Fruit fly (Drosophila melanogaster) whole organism, embryonic: ENCODE measurements around the gene Syt1.
A peak's percentile ranks its signal among the peaks of the same experiment; 100 is the strongest.

Source experiments
- Bgb ChIP-seq: fragments of 200-800 bp; sonication (Bioruptor generic); IDR thresholded peaks from 2 replicates; pipeline ENCODE4 v1.3.6; 2022; ENCODE audit warnings: missing biosample characterization, missing genetic modification characterization; ENCODE audit not compliant: partially characterized antibody
- CG1024 ChIP-seq: fragments of 200-800 bp; sonication (Bioruptor generic); IDR thresholded peaks from 2 replicates; pipeline ENCODE4 v1.3.6; 2022; ENCODE audit warnings: missing biosample characterization, missing genetic modification characterization
- CG10274 ChIP-seq: fragments of 200-800 bp; sonication (Bioruptor generic); optimal IDR thresholded peaks from 3 replicates; lab custom pipeline; 2017; ENCODE audit warnings: missing biosample characterization, mild to moderate bottlenecking, missing genetic modification characterization
- CG10366 ChIP-seq: fragments of 200-800 bp; sonication (Bioruptor generic); IDR thresholded peaks from 2 replicates; pipeline ENCODE4 v1.3.6; 2022; ENCODE audit warnings: missing biosample characterization, missing genetic modification characterization
- CG11695 ChIP-seq: fragments of 200-800 bp; sonication (Bioruptor generic); IDR thresholded peaks from 3 replicates; pipeline ENCODE4 v1.3.6; 2022; ENCODE audit warnings: missing biosample characterization, missing genetic modification characterization
- CG11696 ChIP-seq: fragments of 200-800 bp; sonication (Bioruptor generic); IDR thresholded peaks from 2 replicates; pipeline ENCODE4 v1.3.6; 2022; ENCODE audit warnings: missing biosample characterization, missing genetic modification characterization
- CG12071 ChIP-seq: fragments of 200-800 bp; sonication (Bioruptor generic); optimal IDR thresholded peaks from 3 replicates; lab custom pipeline; 2018; ENCODE audit warnings: missing biosample characterization, mild to moderate bottlenecking, missing genetic modification characterization
- CG12391 ChIP-seq: fragments of 200-800 bp; sonication (Bioruptor generic); optimal IDR thresholded peaks from 3 replicates; lab custom pipeline; 2018; ENCODE audit warnings: missing biosample characterization, mild to moderate bottlenecking, missing genetic modification characterization, moderate library complexity
- CG12659 ChIP-seq: fragments of 200-800 bp; sonication (Bioruptor generic); optimal IDR thresholded peaks from 3 replicates; lab custom pipeline; 2017; ENCODE audit warnings: mild to moderate bottlenecking, missing biosample characterization, missing genetic modification reagents, missing genetic modification characterization
- CG17186 ChIP-seq: fragments of 200-800 bp; sonication (Bioruptor generic); optimal IDR thresholded peaks from 3 replicates; lab custom pipeline; 2017; ENCODE audit warnings: missing biosample characterization, missing genetic modification reagents, missing genetic modification characterization
- CG17568 ChIP-seq: fragments of 200-800 bp; sonication (Bioruptor generic); optimal IDR thresholded peaks from 2 replicates; lab custom pipeline; 2018; ENCODE audit warnings: missing biosample characterization, mild to moderate bottlenecking, missing genetic modification characterization, moderate library complexity
- CG17612 ChIP-seq: fragments of 200-800 bp; sonication (Bioruptor generic); IDR thresholded peaks from 2 replicates; pipeline ENCODE4 v1.3.6; 2022; ENCODE audit warnings: missing biosample characterization, missing genetic modification characterization
- CG18476 ChIP-seq: fragments of 200-800 bp; sonication (Bioruptor generic); optimal IDR thresholded peaks from 2 replicates; lab custom pipeline; 2016; ENCODE audit warnings: missing biosample characterization, mild to moderate bottlenecking, missing genetic modification characterization
- CG2116 ChIP-seq: fragments of 200-800 bp; sonication (Bioruptor generic); optimal IDR thresholded peaks from 3 replicates; lab custom pipeline; 2018; ENCODE audit warnings: missing biosample characterization, mild to moderate bottlenecking, missing genetic modification characterization
- CG2202 ChIP-seq: fragments of 200-800 bp; sonication (Bioruptor generic); optimal IDR thresholded peaks from 2 replicates; lab custom pipeline; 2018; ENCODE audit warnings: missing biosample characterization, mild to moderate bottlenecking, missing genetic modification characterization
- CG31388 ChIP-seq: fragments of 200-800 bp; sonication (Bioruptor generic); optimal IDR thresholded peaks from 2 replicates; lab custom pipeline; 2016; ENCODE audit warnings: missing biosample characterization, missing genetic modification characterization
- CG33213 ChIP-seq: fragments of 200-800 bp; sonication (Bioruptor generic); optimal IDR thresholded peaks from 3 replicates; lab custom pipeline; 2016; ENCODE audit warnings: missing biosample characterization, missing genetic modification characterization
- CG4404 ChIP-seq: fragments of 200-800 bp; sonication (Bioruptor generic); IDR thresholded peaks from 2 replicates; pipeline ENCODE4 v1.3.6; 2022; ENCODE audit warnings: missing biosample characterization, missing genetic modification characterization
- CG5180 ChIP-seq: fragments of 200-800 bp; sonication (Bioruptor generic); optimal IDR thresholded peaks from 3 replicates; lab custom pipeline; 2017; ENCODE audit warnings: missing biosample characterization, missing genetic modification characterization, mild to moderate bottlenecking, moderate library complexity, missing genetic modification reagents
- CG6254 ChIP-seq: fragments of 200-800 bp; sonication (Bioruptor generic); optimal IDR thresholded peaks from 3 replicates; lab custom pipeline; 2017; ENCODE audit warnings: mild to moderate bottlenecking, missing biosample characterization, missing genetic modification reagents, missing genetic modification characterization
- CG6683 ChIP-seq: fragments of 200-800 bp; sonication (Bioruptor generic); optimal IDR thresholded peaks from 2 replicates; lab custom pipeline; 2017; ENCODE audit warnings: missing biosample characterization, mild to moderate bottlenecking, missing genetic modification characterization, missing genetic modification reagents
- CG7745 ChIP-seq: fragments of 200-800 bp; sonication (Bioruptor generic); optimal IDR thresholded peaks from 2 replicates; lab custom pipeline; 2018; ENCODE audit warnings: missing biosample characterization, mild to moderate bottlenecking, missing genetic modification characterization, moderate library complexity
- CG9609 ChIP-seq: fragments of 200-800 bp; sonication (Bioruptor generic); optimal IDR thresholded peaks from 3 replicates; lab custom pipeline; 2016; ENCODE audit warnings: missing biosample characterization, missing genetic modification characterization
- Dbx ChIP-seq: fragments of 200-800 bp; sonication (Bioruptor generic); IDR thresholded peaks from 3 replicates; pipeline ENCODE4 v1.3.6; 2022; ENCODE audit warnings: missing biosample characterization, missing genetic modification characterization
- Dip2 ChIP-seq: fragments of 200-800 bp; sonication (Bioruptor generic); IDR thresholded peaks from 2 replicates; pipeline ENCODE4 v1.3.6; 2022; ENCODE audit warnings: missing biosample characterization, missing genetic modification characterization
- Ets65A ChIP-seq: fragments of 200-800 bp; sonication (Bioruptor generic); peaks from one replicate; lab custom pipeline; 2016; ENCODE audit warnings: missing biosample characterization, missing genetic modification characterization
- Lim3 ChIP-seq: fragments of 200-800 bp; sonication (Bioruptor generic); IDR thresholded peaks from 2 replicates; pipeline ENCODE4 v1.3.6; 2022; ENCODE audit warnings: missing biosample characterization, missing genetic modification characterization
- Lpt ChIP-seq: fragments of >200 bp; optimal IDR thresholded peaks from 2 replicates; lab custom pipeline; 2018; ENCODE audit warnings: missing biosample characterization, missing genetic modification characterization
- Med ChIP-seq: fragments of 200-800 bp; sonication (Bioruptor generic); peaks from one replicate; lab custom pipeline; 2016; ENCODE audit warnings: missing biosample characterization, missing genetic modification characterization, mild to moderate bottlenecking, inconsistent platforms, moderate library complexity
- Mes4 ChIP-seq: fragments of 200-800 bp; sonication (Bioruptor generic); optimal IDR thresholded peaks from 2 replicates; lab custom pipeline; 2016; ENCODE audit warnings: missing biosample characterization, missing genetic modification characterization
- Nf-YB ChIP-seq: fragments of 200-800 bp; sonication (Bioruptor generic); optimal IDR thresholded peaks from 3 replicates; lab custom pipeline; 2019; ENCODE audit warnings: missing biosample characterization, mild to moderate bottlenecking, missing genetic modification characterization, moderate library complexity
- Oaz ChIP-seq: fragments of 200-800 bp; sonication (Bioruptor generic); IDR thresholded peaks from 2 replicates; pipeline ENCODE4 v1.3.6; 2022; ENCODE audit warnings: missing biosample characterization, missing genetic modification characterization
- Oli ChIP-seq: fragments of 200-800 bp; sonication (Bioruptor generic); optimal IDR thresholded peaks from 2 replicates; lab custom pipeline; 2018; ENCODE audit warnings: missing biosample characterization, mild to moderate bottlenecking, missing genetic modification characterization, moderate library complexity
- Pdp1 ChIP-seq, 2 experiments: fragments of 200-800 bp; sonication (Bioruptor generic); optimal IDR thresholded peaks; 3 replicates each; lab custom pipeline; 2016; ENCODE audit warnings: missing biosample characterization in 2 of 2, missing genetic modification characterization in 2 of 2, mild to moderate bottlenecking in 1 of 2, moderate library complexity in 1 of 2
- Six4 ChIP-seq: fragments of 200-800 bp; sonication (Bioruptor generic); optimal IDR thresholded peaks from 2 replicates; lab custom pipeline; 2016; ENCODE audit warnings: missing biosample characterization, missing genetic modification characterization
- Spps ChIP-seq: fragments of 200-800 bp; sonication (Bioruptor generic); optimal IDR thresholded peaks from 2 replicates; lab custom pipeline; 2018; ENCODE audit warnings: missing biosample characterization, mild to moderate bottlenecking, missing genetic modification characterization
- Sry-β ChIP-seq: fragments of 200-800 bp; sonication (Bioruptor generic); optimal IDR thresholded peaks from 2 replicates; lab custom pipeline; 2018; ENCODE audit warnings: missing biosample characterization, mild to moderate bottlenecking, missing genetic modification characterization, moderate library complexity
- al ChIP-seq: fragments of 200-800 bp; sonication (Bioruptor generic); IDR thresholded peaks from 2 replicates; pipeline ENCODE4 v1.3.6; 2022; ENCODE audit warnings: missing biosample characterization, missing genetic modification characterization
- ap ChIP-seq: fragments of 200-800 bp; sonication (Bioruptor generic); IDR thresholded peaks from 2 replicates; pipeline ENCODE4 v1.3.6; 2022; ENCODE audit warnings: missing biosample characterization, missing genetic modification characterization
- ara ChIP-seq: fragments of 200-800 bp; sonication (Bioruptor generic); IDR thresholded peaks from 2 replicates; pipeline ENCODE4 v1.3.6; 2022; ENCODE audit warnings: missing biosample characterization, missing genetic modification characterization
- btn ChIP-seq: fragments of 200-800 bp; sonication (Bioruptor generic); optimal IDR thresholded peaks from 2 replicates; lab custom pipeline; 2016; ENCODE audit warnings: missing biosample characterization, missing genetic modification characterization
- cg ChIP-seq: fragments of 200-800 bp; sonication (Bioruptor generic); optimal IDR thresholded peaks from 3 replicates; lab custom pipeline; 2019; ENCODE audit warnings: missing biosample characterization, mild to moderate bottlenecking, missing genetic modification characterization, moderate library complexity
- da ChIP-seq: fragments of 200-800 bp; sonication (Bioruptor generic); optimal IDR thresholded peaks from 2 replicates; lab custom pipeline; 2016; ENCODE audit warnings: missing biosample characterization, missing genetic modification characterization
- fu2 ChIP-seq: fragments of 200-800 bp; sonication (Bioruptor generic); optimal IDR thresholded peaks from 2 replicates; lab custom pipeline; 2016; ENCODE audit warnings: missing biosample characterization, missing genetic modification characterization
- gfzf ChIP-seq: fragments of 200-800 bp; sonication (Bioruptor generic); optimal IDR thresholded peaks from 2 replicates; lab custom pipeline; 2016; ENCODE audit warnings: missing biosample characterization, mild to moderate bottlenecking, missing genetic modification characterization, moderate library complexity
- grn ChIP-seq: fragments of 200-800 bp; sonication (Bioruptor generic); optimal IDR thresholded peaks from 3 replicates; lab custom pipeline; 2017; ENCODE audit warnings: missing biosample characterization, missing genetic modification characterization
- ind ChIP-seq: fragments of 200-800 bp; sonication (Bioruptor generic); optimal IDR thresholded peaks from 3 replicates; lab custom pipeline; 2016; ENCODE audit warnings: missing biosample characterization, missing genetic modification characterization
- insv ChIP-seq, 2 experiments: fragments of 200-800 bp; sonication (Bioruptor generic); optimal IDR thresholded peaks; 3 replicates each; lab custom pipeline; 2016 to 2018; ENCODE audit warnings: missing biosample characterization in 2 of 2, missing genetic modification characterization in 2 of 2
- klu ChIP-seq: fragments of 200-800 bp; sonication (Bioruptor generic); IDR thresholded peaks from 2 replicates; pipeline ENCODE4 v1.3.6; 2022; ENCODE audit warnings: missing biosample characterization, missing genetic modification characterization
- lilli ChIP-seq: fragments of 200-800 bp; sonication (Bioruptor generic); optimal IDR thresholded peaks from 3 replicates; lab custom pipeline; 2016; ENCODE audit warnings: missing biosample characterization, missing genetic modification characterization
- phol ChIP-seq: fragments of 200-800 bp; sonication (Bioruptor generic); optimal IDR thresholded peaks from 3 replicates; lab custom pipeline; 2018; ENCODE audit warnings: missing biosample characterization, mild to moderate bottlenecking, missing genetic modification characterization, moderate library complexity

Syt1 gene

DNA sequence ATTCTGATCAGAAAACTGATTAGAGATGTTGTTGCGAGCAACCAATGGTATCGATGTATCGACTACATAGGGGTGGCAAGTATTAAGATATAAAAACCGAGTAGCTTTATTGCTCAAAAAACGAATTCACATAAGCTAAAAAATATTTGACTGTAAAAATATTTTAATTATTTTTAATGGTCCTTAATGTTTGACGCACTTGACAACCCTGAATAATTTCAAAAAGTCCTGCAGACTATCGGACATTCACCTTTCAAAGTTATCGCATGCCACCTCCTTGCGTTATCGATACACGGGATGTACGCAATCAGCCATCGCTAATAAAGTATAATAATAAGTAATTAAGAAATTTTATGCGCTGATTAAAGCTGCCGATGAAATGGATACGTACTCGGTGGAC, 40.1 kb downstream of the Syt1 start, which contains the start of the genes HemK2, Snapin and Tnpo-SR (continued):
- TF ChIP-seq Bgb (GFP tag; lab: Robert Waterston, UW) (peak; percentile 92), Mes4 (peak; percentile 26), Pdp1 (GFP tag; optimal IDR thresholded peaks at IDR 0.05; lab: Kevin White, UChicago) (peak; percentile 86 to 88), Oaz (GFP tag; lab: Robert Waterston, UW) (peak; percentile 91), CG2202 (tag; lab: Kevin White, UChicago) (peak; percentile 82), CG17186 (GFP tag; lab: Kevin White, UChicago) (peak; percentile 67), CG12659 (GFP tag; lab: Kevin White, UChicago) (peak; percentile 96), Spps (peak; percentile 69), Lpt (GFP tag; lab: Kevin White, UChicago) (no peak), klu (GFP tag; lab: Robert Waterston, UW) (peak; percentile 90), CG1024 (peak; percentile 81), CG17568 (peak; percentile 76), CG11695 (GFP tag; lab: Robert Waterston, UW) (peak; percentile 91), CG2116 (peak; percentile 92), CG5180 (GFP tag; lab: Kevin White, UChicago) (peak; percentile 56), gfzf (no peak), grn (GFP tag; lab: Kevin White, UChicago) (peak; percentile 41), CG6254 (GFP tag; lab: Kevin White, UChicago) (peak; percentile 73), CG33213 (GFP tag; lab: Kevin White, UChicago) (peak; percentile 89), CG9609 (GFP tag; lab: Kevin White, UChicago) (peak; percentile 72), cg (GFP tag; lab: Kevin White, UChicago) (no peak), CG12071 (GFP tag; lab: Kevin White, UChicago) (peak; percentile 55), Dbx (GFP tag; lab: Robert Waterston, UW) (peak; percentile 95), Ets65A (GFP tag; lab: Kevin White, UChicago) (peak; percentile 97), Nf-YB (GFP tag; lab: Kevin White, UChicago) (peak; percentile 68), phol (tag; lab: Kevin White, UChicago) (peak; percentile 93), Dip2 (GFP tag; lab: Robert Waterston, UW) (no peak; the same call in 1 of the 2 replicates), CG31388 (GFP tag; lab: Kevin White, UChicago) (peak; percentile 74), CG4404 (GFP tag; lab: Robert Waterston, UW) (peak; percentile 94), CG11696 (GFP tag; lab: Robert Waterston, UW) (peak; percentile 65), Lim3 (peak; percentile 60; the same call in 1 of the 2 replicates), CG17612 (peak; percentile 89), lilli (GFP tag; lab: Kevin White, UChicago) (peak; percentile 95), ap (GFP tag; lab: Robert Waterston, UW) (peak; percentile 89), insv (GFP tag; optimal IDR thresholded peaks at IDR 0.05; lab: Kevin White, UChicago) (peak; percentile 83 to 99), da (GFP tag; lab: Kevin White, UChicago) (peak; percentile 55), CG7745 (tag; lab: Kevin White, UChicago) (peak; percentile 54), Sry-β (GFP tag; lab: Kevin White, UChicago) (peak; percentile 68), Oli (tag; lab: Kevin White, UChicago) (peak; percentile 80), CG10274 (peak; percentile 71), CG6683 (GFP tag; lab: Kevin White, UChicago) (peak; percentile 83), ind (GFP tag; lab: Kevin White, UChicago) (peak; percentile 91), al (GFP tag; lab: Robert Waterston, UW) (peak; percentile 92), btn (GFP tag; lab: Kevin White, UChicago) (peak; percentile 53), Med (GFP tag; lab: Kevin White, UChicago) (peak; percentile 98), ara (GFP tag; lab: Robert Waterston, UW) (peak; percentile 88), Six4 (GFP tag; lab: Kevin White, UChicago) (peak; percentile 77), CG10366 (GFP tag; lab: Robert Waterston, UW) (peak; percentile 93), CG12391 (peak; percentile 96), CG18476 (GFP tag; lab: Kevin White, UChicago) (peak; percentile 89), fu2 (GFP tag; lab: Kevin White, UChicago) (peak; percentile 76)
